Worm (Caenorhabditis elegans): Measurements from ENCODE around the gene srx-63.

DNA sequence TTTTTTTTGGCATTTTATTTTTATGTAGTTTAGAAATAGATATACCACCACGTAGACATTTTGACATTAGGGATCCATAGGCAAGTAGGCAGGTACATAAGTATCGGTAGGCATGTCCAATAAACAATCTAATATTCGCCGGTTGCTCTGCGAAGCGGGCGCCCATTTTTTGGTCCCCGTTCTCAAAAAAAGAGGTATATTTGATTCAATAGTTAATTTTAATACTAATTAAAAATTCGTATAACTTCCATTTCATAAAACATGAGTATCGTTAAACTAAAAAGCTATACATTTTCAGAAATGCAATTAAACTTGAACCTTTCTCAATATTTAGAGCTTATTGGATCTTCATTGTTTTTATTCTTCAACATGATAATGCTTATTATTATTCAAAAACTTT is 45.5 kb downstream of the srx-63 start, which contains the start of gene str-83:
- TF ChIP-seq elt-2 (tag; optimal IDR thresholded peaks at IDR 0.05) (no peak), unc-62 (GFP tag; optimal IDR thresholded peaks at IDR 0.05) (no peak), nhr-11 (tag; optimal IDR thresholded peaks at IDR 0.05) (no peak), snpc-4 (tag; optimal IDR thresholded peaks at IDR 0.05) (no peak), ceh-82 (tag; optimal IDR thresholded peaks at IDR 0.05) (no peak), nhr-237 (tag; optimal IDR thresholded peaks at IDR 0.05) (no peak), eor-1 (tag; optimal IDR thresholded peaks at IDR 0.05) (no peak), nfya-1 (tag; optimal IDR thresholded peaks at IDR 0.05; ENCODE audit: insufficient read depth) (no peak), nhr-28 (tag; optimal IDR thresholded peaks at IDR 0.05) (no peak)
